Fruit fly (Drosophila melanogaster) whole organism: ENCODE measurements around the gene CkIIbeta.

Experiments
- CG8478 ChIP-seq: fragments of >200 bp; optimal IDR thresholded peaks from 2 replicates; lab custom pipeline; 2018; ENCODE audit warnings: inconsistent platforms
- Dll ChIP-seq: fragments of >200 bp; optimal IDR thresholded peaks from 2 replicates; lab custom pipeline; 2017
- psq ChIP-seq: fragments of >200 bp; optimal IDR thresholded peaks from 2 replicates; lab custom pipeline; 2017

- TF ChIP-seq CG8478 (lab: Kevin White, UChicago) (no peak), psq (lab: Kevin White, UChicago) (no peak), Dll (lab: Kevin White, UChicago) (no peak)
Measured at dm6 chrX:11837926-11838325, 45.6 kb downstream of the CkIIbeta start, which contains the start of gene CG15741.
